Worm (Caenorhabditis elegans) whole organism, L4/young adult: ENCODE results near the gene ugt-47.

Experiments used
- W03F9.2 ChIP-seq: fragments of 150-350 bp; optimal IDR thresholded peaks from 2 replicates; lab custom pipeline; 2014; ENCODE audit warnings: missing biosample characterization, missing genetic modification characterization
- dao-5 ChIP-seq: sonication (generic microtip); optimal IDR thresholded peaks from 2 replicates; lab custom pipeline; 2016; ENCODE audit warnings: missing genotype, missing genetic modification characterization, moderate library complexity, missing compliant biosample characterization
- him-1 ChIP-seq: sonication (generic microtip); optimal IDR thresholded peaks from 2 replicates; lab custom pipeline; 2016; ENCODE audit warnings: missing genotype, missing genetic modification reagents, missing genetic modification characterization, missing compliant biosample characterization

Gene ugt-47

DNA sequence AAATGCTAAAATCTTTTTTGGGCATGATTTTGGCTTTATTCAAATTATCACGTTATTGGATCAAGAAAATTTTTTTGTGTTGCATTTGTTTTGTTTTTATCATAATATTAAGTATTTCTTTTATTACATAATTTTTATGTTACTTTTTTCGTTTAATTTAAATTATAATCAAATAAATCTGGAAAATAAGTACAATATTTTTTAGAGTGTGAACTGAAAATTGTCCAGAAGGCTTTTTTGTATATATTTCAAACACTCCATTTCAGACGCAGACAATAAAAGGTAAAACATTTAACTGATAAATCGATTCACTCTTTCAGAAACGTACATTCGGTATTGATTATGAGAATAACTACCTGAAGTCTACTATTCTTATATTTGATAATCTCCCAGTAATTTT lies 8.9 kb upstream of the ugt-47 start, which contains the start of gene C08B6.11:
Gene C08B6.11, plus strand, starts transcription at position 301 of the 400 bp plus-strand sequence.
- TF ChIP-seq W03F9.2 = no peak
- no peak for TF ChIP-seq dao-5 (tag; lab: Kevin White, UChicago)

- no peak for TF ChIP-seq W03F9.2
- TF ChIP-seq dao-5 (tag; lab: Kevin White, UChicago) = no peak
- TF ChIP-seq him-1 (tag; lab: Kevin White, UChicago) = no peak
These were observed 7.0 kb upstream of the ugt-47 start, which contains the start of gene C08B6.2 for ce11 chrV:10105412-10105811. Gene C08B6.2, plus strand, starts transcription at chrV:10105712.

- TF ChIP-seq W03F9.2 = no peak
- no peak for TF ChIP-seq dao-5 (tag; lab: Kevin White, UChicago)
- no peak for TF ChIP-seq him-1 (tag; lab: Kevin White, UChicago)
These were observed 6.5 kb upstream of the ugt-47 start, which contains the start of gene ugt-17 for ce11 chrV:10104785-10105310. Gene ugt-17, minus strand, starts transcription at chrV:10104964.

DNA sequence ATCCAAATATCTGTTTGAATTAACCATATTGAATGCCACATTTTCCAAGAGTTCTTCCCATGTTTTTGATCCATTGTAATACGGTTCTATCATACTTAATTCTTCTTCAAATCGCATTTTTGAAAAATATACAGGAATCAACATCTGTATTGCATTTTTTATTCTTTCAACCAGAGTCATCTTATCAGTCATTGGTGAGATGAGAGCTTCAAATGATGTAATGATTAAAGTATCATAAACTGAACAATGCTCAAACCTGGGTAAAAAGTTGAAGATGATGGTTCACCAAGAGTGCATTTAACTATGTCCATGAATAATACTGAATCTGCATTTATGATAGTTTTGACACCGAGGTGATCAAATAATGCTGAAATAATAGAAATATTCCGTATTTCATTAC lies 5.4 kb upstream of the ugt-47 start:
- no peak for TF ChIP-seq him-1 (tag; lab: Kevin White, UChicago)
- no peak for TF ChIP-seq W03F9.2
- no peak for TF ChIP-seq dao-5 (tag; lab: Kevin White, UChicago)

DNA sequence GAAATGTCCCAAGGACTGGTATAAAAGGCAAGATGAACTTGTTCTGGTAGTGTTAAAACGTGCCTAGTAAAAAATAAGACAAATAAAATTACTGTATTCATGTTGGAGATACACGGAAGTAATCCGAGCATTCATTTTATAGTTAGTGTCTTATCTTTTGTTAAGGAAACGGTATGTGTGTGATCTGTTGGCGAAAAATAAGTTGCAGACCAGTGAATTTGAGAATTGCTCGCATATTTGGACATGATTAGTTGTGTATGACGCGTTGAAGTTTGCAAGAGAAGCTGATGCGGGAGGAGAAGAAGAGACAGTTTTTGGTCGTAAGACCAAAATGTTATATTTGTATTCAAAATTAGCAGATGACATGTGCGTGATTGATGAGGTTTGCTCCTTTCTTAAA lies 3.5 kb upstream of the ugt-47 start, which contains the start of gene C08B6.14:
Gene C08B6.14, minus strand, starts transcription at position 101 of the 400 bp plus-strand sequence.
- TF ChIP-seq dao-5 (tag; lab: Kevin White, UChicago) (no peak), him-1 (tag; lab: Kevin White, UChicago) (no peak), W03F9.2 (no peak)

DNA sequence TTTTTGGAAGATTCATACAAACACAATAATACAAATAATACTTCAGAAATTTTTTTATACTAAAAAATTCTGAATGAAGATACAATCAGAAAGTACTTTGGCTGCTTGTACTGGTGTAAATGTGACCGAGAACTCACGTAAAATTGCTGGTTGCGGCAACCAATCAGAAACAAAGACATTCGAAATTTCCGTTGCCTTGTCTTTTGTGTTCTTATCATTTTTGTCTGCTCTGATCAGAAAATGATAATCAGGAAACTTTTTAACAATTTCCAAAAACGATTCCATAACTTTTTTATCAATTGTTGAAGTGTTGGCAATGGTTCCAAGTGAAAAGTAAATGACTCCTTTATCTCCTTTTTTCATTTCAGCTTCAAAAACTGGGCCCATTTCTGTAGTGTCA lies 1.5 kb downstream of the ugt-47 start:
- TF ChIP-seq him-1 (tag; lab: Kevin White, UChicago) = no peak
- TF ChIP-seq dao-5 (tag; lab: Kevin White, UChicago) = no peak
- TF ChIP-seq W03F9.2 = no peak

ce11 chrV:10094374-10094773 lies 4.0 kb downstream of the ugt-47 start, which contains the start of gene srd-49:
Gene srd-49, plus strand, starts transcription at chrV:10094674.
- TF ChIP-seq him-1 (tag; lab: Kevin White, UChicago) = no peak
- TF ChIP-seq dao-5 (tag; lab: Kevin White, UChicago) = no peak
- no peak for TF ChIP-seq W03F9.2

ce11 chrV:10091152-10091551 lies 7.2 kb downstream of the ugt-47 start, which contains the start of gene R04B5.11:
Gene R04B5.11, minus strand, starts transcription at chrV:10091252.
- no peak for TF ChIP-seq him-1 (tag; lab: Kevin White, UChicago)

DNA sequence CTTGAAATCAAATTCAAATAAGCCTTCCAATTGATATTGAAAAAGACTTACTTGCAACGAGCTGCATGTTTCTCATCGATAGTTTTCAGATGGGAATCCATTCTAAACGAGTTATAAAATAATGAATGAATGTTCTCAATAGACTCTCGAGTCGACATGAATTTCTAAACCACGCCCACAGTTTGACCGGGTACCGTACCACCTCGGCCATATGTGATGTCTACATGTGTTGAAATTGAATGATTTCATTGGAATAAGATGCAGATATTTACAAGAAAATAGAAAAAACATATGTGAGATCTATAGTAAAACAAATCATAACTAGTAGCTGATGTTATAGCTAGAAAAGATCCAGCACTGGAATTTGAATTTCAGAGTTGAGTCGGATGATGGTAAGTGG lies 7.9 kb downstream of the ugt-47 start, which contains the start of gene R04B5.7:
Gene R04B5.7, minus strand, starts transcription at position 101 of the 400 bp plus-strand sequence.
- TF ChIP-seq dao-5 (tag; lab: Kevin White, UChicago) (no peak), him-1 (tag; lab: Kevin White, UChicago) (no peak), W03F9.2 (no peak)

- no peak for TF ChIP-seq dao-5 (tag; lab: Kevin White, UChicago)
- TF ChIP-seq W03F9.2 = no peak
- TF ChIP-seq him-1 (tag; lab: Kevin White, UChicago) = no peak
These were observed 11.3 kb downstream of the ugt-47 start, which contains the start of gene R04B5.5 for ce11 chrV:10087103-10087502. Gene R04B5.5, plus strand, starts transcription at chrV:10087480.

DNA sequence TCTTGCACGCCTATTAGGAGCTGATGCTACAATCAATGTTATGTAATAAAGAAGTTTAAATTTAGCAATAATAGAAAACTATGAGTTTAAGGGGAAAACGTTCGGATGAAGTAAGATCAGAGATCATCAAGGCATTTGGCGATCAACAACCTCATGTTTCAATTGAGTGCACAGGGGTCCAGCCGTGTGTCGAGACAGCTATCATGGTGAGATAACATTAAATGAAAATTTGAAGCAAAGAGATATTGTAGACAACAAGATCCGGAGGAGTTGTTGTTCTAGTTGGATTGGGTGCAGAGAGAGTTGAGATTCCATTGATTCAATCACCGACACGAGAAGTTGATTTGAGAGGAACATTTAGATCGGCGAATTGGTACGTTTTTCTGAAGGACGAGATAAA lies 12.3 kb downstream of the ugt-47 start:
- TF ChIP-seq W03F9.2 = no peak

- TF ChIP-seq W03F9.2 (no peak), him-1 (tag; lab: Kevin White, UChicago) (no peak), dao-5 (tag; lab: Kevin White, UChicago) (no peak)
These were observed 13.5 kb downstream of the ugt-47 start, which contains the start of gene R04B5.6 for ce11 chrV:10084864-10085263. Gene R04B5.6, plus strand, starts transcription at chrV:10085164.

- TF ChIP-seq dao-5 (tag; lab: Kevin White, UChicago) (no peak), W03F9.2 (no peak), him-1 (tag; lab: Kevin White, UChicago) (no peak)
These were observed 14.4 kb downstream of the ugt-47 start, which contains the start of gene nhr-12 for ce11 chrV:10083999-10084468. Gene nhr-12, minus strand, starts transcription at chrV:10084049.

DNA sequence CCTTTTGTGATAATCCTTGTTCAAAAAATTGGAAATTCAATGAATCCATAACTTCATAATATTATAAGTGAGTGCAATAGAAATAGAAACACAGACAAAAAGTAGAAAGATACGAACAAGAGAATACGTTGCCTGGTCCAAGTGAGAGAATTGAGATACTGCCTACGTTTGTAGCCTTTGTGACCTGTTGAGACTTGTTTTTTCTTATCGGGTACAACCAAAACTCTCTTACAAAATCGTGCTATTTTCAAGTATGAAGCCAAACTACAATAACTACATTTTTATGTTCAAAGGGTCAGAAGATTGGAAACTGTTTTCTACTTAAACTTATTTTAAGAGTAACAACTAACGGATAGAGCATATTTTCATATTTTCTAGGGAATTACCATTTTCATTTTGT lies 16.8 kb downstream of the ugt-47 start, which contains the start of gene nhr-205:
Gene nhr-205, minus strand, starts transcription at position 141 of the 400 bp plus-strand sequence.
- TF ChIP-seq him-1 (tag; lab: Kevin White, UChicago) = no peak
- no peak for TF ChIP-seq W03F9.2
- TF ChIP-seq dao-5 (tag; lab: Kevin White, UChicago) = no peak

DNA sequence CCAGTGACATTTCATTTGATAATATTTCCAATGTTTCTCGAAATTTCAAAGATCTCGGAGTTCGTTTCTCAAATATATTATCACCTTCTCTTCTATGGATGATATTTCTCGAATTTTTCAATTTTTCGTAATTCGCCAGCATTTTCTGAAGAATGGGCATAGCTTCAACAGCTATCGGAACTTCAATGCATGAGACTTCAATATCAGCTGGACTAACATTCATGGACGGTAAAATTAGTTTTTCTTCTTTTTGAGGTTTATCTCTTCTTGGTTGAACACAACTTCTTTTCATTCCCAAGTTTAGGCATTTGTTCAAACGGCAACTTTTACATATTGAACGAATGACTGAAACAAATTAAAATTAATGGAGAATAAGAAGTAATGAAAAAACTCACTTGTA lies 17.5 kb downstream of the ugt-47 start:
- no peak for TF ChIP-seq him-1 (tag; lab: Kevin White, UChicago)
- TF ChIP-seq dao-5 (tag; lab: Kevin White, UChicago) = no peak
- TF ChIP-seq W03F9.2 = no peak
